Fruit fly (Drosophila melanogaster): Measurements from ENCODE around the gene Dip-B.

Dip-B gene

dm6 chr3R:13817480-13818305 is 35.6 kb downstream of the Dip-B start (continued):
- TF ChIP-seq CG8924 (tag; optimal IDR thresholded peaks at IDR 0.05) (peak; percentile 75), CG1024 (GFP tag; IDR thresholded peaks at IDR 0.05) (no peak; the same call in 1 of the 2 replicates), twi (tag; optimal IDR thresholded peaks at IDR 0.05) (peak; percentile 6), wor (GFP tag; IDR thresholded peaks at IDR 0.05) (peak; percentile 81), insv (GFP tag; optimal IDR thresholded peaks at IDR 0.05) (no peak), CG7786 (GFP tag; optimal IDR thresholded peaks at IDR 0.05) (no peak), lilli (GFP tag; optimal IDR thresholded peaks at IDR 0.05) (no peak), CG15011 (GFP tag; optimal IDR thresholded peaks at IDR 0.05) (peak; percentile 14), CG17328 (GFP tag; IDR thresholded peaks at IDR 0.05) (peak; percentile 31), CG32532 (GFP tag; IDR thresholded peaks at IDR 0.05) (no peak; the same call in 1 of the 2 replicates), CG17612 (GFP tag; IDR thresholded peaks at IDR 0.05) (no peak), Fer2 (tag; optimal IDR thresholded peaks at IDR 0.05) (no peak), YL-1 (GFP tag; optimal IDR thresholded peaks at IDR 0.05) (no peak), cad (GFP tag; optimal IDR thresholded peaks at IDR 0.05) (no peak), tll (GFP tag; optimal IDR thresholded peaks at IDR 0.05) (no peak), corto (GFP tag; optimal IDR thresholded peaks at IDR 0.05) (no peak), Oaz (GFP tag; IDR thresholded peaks at IDR 0.05) (no peak), tup (GFP tag; optimal IDR thresholded peaks at IDR 0.05) (no peak), Poxn (GFP tag; IDR thresholded peaks at IDR 0.05) (no peak), CG17385 (GFP tag; optimal IDR thresholded peaks at IDR 0.05) (peak; percentile 53), unc-4 (GFP tag; IDR thresholded peaks at IDR 0.05; ENCODE audit: partially characterized antibody) (no peak), gro (GFP tag; optimal IDR thresholded peaks at IDR 0.05) (no peak), CG7963 (GFP tag; IDR thresholded peaks at IDR 0.05; ENCODE audit: partially characterized antibody) (no peak), zen2 (GFP tag; IDR thresholded peaks at IDR 0.05; ENCODE audit: partially characterized antibody) (no peak), trem (tag; optimal IDR thresholded peaks at IDR 0.05) (peak; percentile 37), CG10274 (GFP tag; optimal IDR thresholded peaks at IDR 0.05) (no peak), HLH3B (GFP tag; IDR thresholded peaks at IDR 0.05) (peak; percentile 61), schlank (tag; optimal IDR thresholded peaks at IDR 0.05) (no peak), Sin3A (optimal IDR thresholded peaks at IDR 0.05) (no peak), nerfin-1 (tag; optimal IDR thresholded peaks at IDR 0.05) (peak; percentile 42), danr (GFP tag; IDR thresholded peaks at IDR 0.05) (peak; percentile 14; the same call in 1 of the 2 replicates), Bteb2 (GFP tag; optimal IDR thresholded peaks at IDR 0.05) (no peak), CG4360 (GFP tag; IDR thresholded peaks at IDR 0.05) (no peak), row (GFP tag; IDR thresholded peaks at IDR 0.05) (peak; percentile 58), CG11247 (GFP tag; IDR thresholded peaks at IDR 0.05) (no peak), Atf6 (GFP tag; IDR thresholded peaks at IDR 0.05) (no peak), Dad (GFP tag; optimal IDR thresholded peaks at IDR 0.05) (no peak), Side (GFP tag; optimal IDR thresholded peaks at IDR 0.05) (peak; percentile 22), CG12236 (GFP tag; optimal IDR thresholded peaks at IDR 0.05) (peak; percentile 37), CG3281 (GFP tag; optimal IDR thresholded peaks at IDR 0.05) (no peak), CG6791 (GFP tag; IDR thresholded peaks at IDR 0.05; ENCODE audit: partially characterized antibody) (no peak), Fer3 (tag; optimal IDR thresholded peaks at IDR 0.05) (peak; percentile 5), CG17802 (tag; optimal IDR thresholded peaks at IDR 0.05) (peak; percentile 16), CG32767 (GFP tag; IDR thresholded peaks at IDR 0.05) (peak; percentile 62), HLH4C (GFP tag; IDR thresholded peaks at IDR 0.05; ENCODE audit: partially characterized antibody) (no peak), CG4820 (GFP tag; optimal IDR thresholded peaks at IDR 0.05) (peak; percentile 59), her (GFP tag; optimal IDR thresholded peaks at IDR 0.05) (no peak), CG11093 (GFP tag; IDR thresholded peaks at IDR 0.05) (peak; percentile 61; the same call in 2 of the 3 replicates), crp (GFP tag; optimal IDR thresholded peaks at IDR 0.05) (peak in 1 of 2 experiments; percentile 9), tin (GFP tag; optimal IDR thresholded peaks at IDR 0.05) (peak; percentile 58)

All from whole organism, embryonic.